Comparison of ENCODE assay signal across 1 fruit fly cellular context in genomic region chr3L:18768788-18769707, dm6.
TF ChIP-seq lines count a peak whose summit lies in the region.

No protein-coding gene starts in this region.

TF ChIP-seq in whole organism, embryonic, 481 proteins besides CTCF, POLR2A, EP300 and RAD21 (continued from another document):
- TF ChIP-seq CG4820 (GFP tag; optimal IDR thresholded peaks at IDR 0.05; lab: Kevin White, UChicago) (peak; percentile 49), nom (GFP tag; optimal IDR thresholded peaks at IDR 0.05; lab: Kevin White, UChicago) (no peak), sr (GFP tag; IDR thresholded peaks at IDR 0.05; lab: Robert Waterston, UW) (no peak), Hmr (GFP tag; optimal IDR thresholded peaks at IDR 0.05; lab: Kevin White, UChicago) (peak; percentile 75), CG13775 (GFP tag; optimal IDR thresholded peaks at IDR 0.05; lab: Kevin White, UChicago) (peak; percentile 39), her (GFP tag; optimal IDR thresholded peaks at IDR 0.05; lab: Kevin White, UChicago) (peak; percentile 26), zf30C (GFP tag; optimal IDR thresholded peaks at IDR 0.05; lab: Kevin White, UChicago) (no peak), CG33557 (GFP tag; optimal IDR thresholded peaks at IDR 0.05; lab: Kevin White, UChicago) (no peak), ems (GFP tag; optimal IDR thresholded peaks at IDR 0.05; lab: Kevin White, UChicago) (peak; percentile 62), Ets65A (GFP tag; lab: Kevin White, UChicago) (peak; percentile 87), B-H2 (GFP tag; optimal IDR thresholded peaks at IDR 0.05; lab: Kevin White, UChicago) (no peak)
